Fruit fly (Drosophila melanogaster) whole organism, prepupa: ENCODE data around the gene CG43329.
A peak's percentile ranks its signal among the peaks of the same experiment; 100 is the strongest.

Experiments
- CG10669 ChIP-seq: fragments of 200-800 bp; sonication (Bioruptor generic); optimal IDR thresholded peaks from 3 replicates; lab custom pipeline; 2018; ENCODE audit warnings: missing biosample characterization, mild to moderate bottlenecking, missing genetic modification characterization, moderate library complexity
- CG1621 ChIP-seq: fragments of 200-800 bp; sonication (Bioruptor generic); optimal IDR thresholded peaks from 3 replicates; lab custom pipeline; 2018; ENCODE audit warnings: missing biosample characterization, mild to moderate bottlenecking, missing genetic modification characterization
- CG16779 ChIP-seq: fragments of 200-800 bp; sonication (Bioruptor generic); optimal IDR thresholded peaks from 3 replicates; lab custom pipeline; 2017; ENCODE audit warnings: missing biosample characterization, mild to moderate bottlenecking, missing genetic modification characterization
- CG31627 ChIP-seq: fragments of 200-800 bp; sonication (Bioruptor generic); optimal IDR thresholded peaks from 3 replicates; lab custom pipeline; 2016; ENCODE audit warnings: missing biosample characterization, missing genetic modification characterization
- CG34406 ChIP-seq: fragments of 200-800 bp; sonication (Bioruptor generic); optimal IDR thresholded peaks from 3 replicates; lab custom pipeline; 2016; ENCODE audit warnings: missing biosample characterization, missing genetic modification characterization
- CG6792 ChIP-seq: fragments of 200-800 bp; sonication (Bioruptor generic); optimal IDR thresholded peaks from 3 replicates; lab custom pipeline; 2016; ENCODE audit warnings: missing biosample characterization, missing genetic modification characterization
- CG6854 ChIP-seq: fragments of 200-800 bp; sonication (Bioruptor generic); optimal IDR thresholded peaks from 2 replicates; lab custom pipeline; 2017; ENCODE audit warnings: missing biosample characterization, mild to moderate bottlenecking, missing genetic modification characterization
- CG8119 ChIP-seq: fragments of 200-800 bp; sonication (Bioruptor generic); IDR thresholded peaks from 3 replicates; pipeline ENCODE4 v1.3.6; 2022; ENCODE audit warnings: missing biosample characterization, missing genetic modification characterization
- CG8632 ChIP-seq: fragments of 200-800 bp; sonication (Bioruptor generic); optimal IDR thresholded peaks from 3 replicates; lab custom pipeline; 2016; ENCODE audit warnings: missing biosample characterization, missing genetic modification characterization
- CG9139 ChIP-seq: fragments of 200-800 bp; sonication (Bioruptor generic); optimal IDR thresholded peaks from 3 replicates; lab custom pipeline; 2017; ENCODE audit warnings: missing biosample characterization, mild to moderate bottlenecking, missing genetic modification characterization
- Eip75B ChIP-seq: fragments of 200-800 bp; sonication (Bioruptor generic); optimal IDR thresholded peaks from 3 replicates; lab custom pipeline; 2016; ENCODE audit warnings: missing biosample characterization, missing genetic modification characterization
- Eip78C ChIP-seq: fragments of 200-800 bp; sonication (Bioruptor generic); peaks from one replicate; lab custom pipeline; 2016; ENCODE audit warnings: missing biosample characterization, missing genetic modification characterization
- Ets21C ChIP-seq: fragments of 200-800 bp; sonication (Bioruptor generic); optimal IDR thresholded peaks from 3 replicates; lab custom pipeline; 2016; ENCODE audit warnings: missing biosample characterization, missing genetic modification characterization
- Ets96B ChIP-seq: fragments of 200-800 bp; optimal IDR thresholded peaks from 2 replicates; lab custom pipeline; 2019; ENCODE audit warnings: missing biosample characterization, mild to moderate bottlenecking, missing genetic modification characterization, moderate library complexity
- Met ChIP-seq: fragments of 200-800 bp; sonication (Bioruptor generic); optimal IDR thresholded peaks from 3 replicates; lab custom pipeline; 2016; ENCODE audit warnings: missing biosample characterization, missing genetic modification characterization
- OdsH ChIP-seq: fragments of 200-800 bp; sonication (Bioruptor generic); optimal IDR thresholded peaks from 3 replicates; lab custom pipeline; 2016; ENCODE audit warnings: missing biosample characterization, missing genetic modification characterization
- Sox102F ChIP-seq: fragments of 200-800 bp; sonication (Bioruptor generic); optimal IDR thresholded peaks from 2 replicates; lab custom pipeline; 2016; ENCODE audit warnings: missing biosample characterization, mild to moderate bottlenecking, missing genetic modification characterization
- achi ChIP-seq: fragments of 200-800 bp; sonication (Bioruptor generic); optimal IDR thresholded peaks from 3 replicates; lab custom pipeline; 2016; ENCODE audit warnings: missing biosample characterization, missing genetic modification characterization
- dsx ChIP-seq: fragments of 200-800 bp; optimal IDR thresholded peaks from 3 replicates; lab custom pipeline; 2019; ENCODE audit warnings: missing biosample characterization, mild to moderate bottlenecking, missing genetic modification characterization, moderate library complexity; ENCODE audit not compliant: poor library complexity, severe bottlenecking
- eg ChIP-seq: fragments of 200-800 bp; sonication (Bioruptor generic); IDR thresholded peaks from 3 replicates; pipeline ENCODE4 v1.3.6; 2022; ENCODE audit warnings: missing biosample characterization, missing genetic modification characterization
- fd85E ChIP-seq: fragments of 200-800 bp; sonication (Bioruptor generic); optimal IDR thresholded peaks from 3 replicates; lab custom pipeline; 2016; ENCODE audit warnings: missing biosample characterization, missing genetic modification characterization
- fkh ChIP-seq: fragments of 200-800 bp; sonication (Bioruptor generic); optimal IDR thresholded peaks from 3 replicates; lab custom pipeline; 2017; ENCODE audit warnings: missing biosample characterization, mild to moderate bottlenecking, missing genetic modification characterization, moderate library complexity
- net ChIP-seq: fragments of 200-800 bp; sonication (Bioruptor generic); optimal IDR thresholded peaks from 3 replicates; lab custom pipeline; 2016; ENCODE audit warnings: missing biosample characterization, missing genetic modification characterization
- pdm3 ChIP-seq: fragments of 200-800 bp; sonication (Bioruptor generic); optimal IDR thresholded peaks from 3 replicates; lab custom pipeline; 2016; ENCODE audit warnings: missing biosample characterization, missing genetic modification characterization
- salr ChIP-seq, 2 experiments: fragments of 200-800 bp; sonication (Bioruptor generic); optimal IDR thresholded peaks; 3 replicates each; lab custom pipeline; 2016 to 2018; ENCODE audit warnings: missing biosample characterization in 2 of 2, missing genetic modification characterization in 2 of 2, mild to moderate bottlenecking in 1 of 2
- svp ChIP-seq: fragments of 200-800 bp; sonication (Bioruptor generic); peaks from one replicate; lab custom pipeline; 2016; ENCODE audit warnings: missing biosample characterization, missing genetic modification characterization
- vri ChIP-seq: fragments of 200-800 bp; sonication (Bioruptor generic); optimal IDR thresholded peaks from 3 replicates; lab custom pipeline; 2016; ENCODE audit warnings: missing biosample characterization, mild to moderate bottlenecking, missing genetic modification characterization

The CG43329 gene

dm6 chr3L:22460918-22461634 lies 43.9 kb downstream of the CG43329 start, which contains the start of gene laza (continued):
- peak; percentile 77 for TF ChIP-seq dsx (GFP tag; lab: Kevin White, UChicago)
- TF ChIP-seq eg (GFP tag; lab: Robert Waterston, UW), result no peak
- TF ChIP-seq Eip75B, result no peak
- TF ChIP-seq fd85E (GFP tag; lab: Kevin White, UChicago), result no peak
- no peak for TF ChIP-seq CG31627 (GFP tag; lab: Kevin White, UChicago)
- TF ChIP-seq Met, result no peak
- peak; percentile 63 for TF ChIP-seq svp (GFP tag; lab: Kevin White, UChicago)
- TF ChIP-seq CG8119 (GFP tag; lab: Robert Waterston, UW), result 0 out of 3 replicates have a peak, but pooled peaks have one; percentile 24
- no peak for TF ChIP-seq CG10669
- peak; percentile 61 for TF ChIP-seq Eip78C (GFP tag; lab: Kevin White, UChicago)
- no peak for TF ChIP-seq pdm3 (GFP tag; lab: Kevin White, UChicago)
- TF ChIP-seq achi (GFP tag; lab: Kevin White, UChicago), result peak; percentile 5
- peak; percentile 27 for TF ChIP-seq CG8632

dm6 chr3L:22460428-22460827 lies 44.6 kb downstream of the CG43329 start:
- TF ChIP-seq svp (GFP tag; lab: Kevin White, UChicago) (peak; percentile 96), CG6792 (GFP tag; lab: Kevin White, UChicago) (no peak)

- TF ChIP-seq CG10669, result no peak
- TF ChIP-seq vri (GFP tag; lab: Kevin White, UChicago), result peak; percentile 12
- peak; percentile 54 for TF ChIP-seq Eip78C (GFP tag; lab: Kevin White, UChicago)
- no peak for TF ChIP-seq Ets96B (tag; lab: Kevin White, UChicago)
- peak; percentile 46 for TF ChIP-seq fkh (GFP tag; lab: Kevin White, UChicago)
- TF ChIP-seq CG6854 (GFP tag; lab: Kevin White, UChicago), result no peak
- TF ChIP-seq OdsH (GFP tag; lab: Kevin White, UChicago), result no peak
- no peak for TF ChIP-seq Ets21C (GFP tag; lab: Kevin White, UChicago)
- TF ChIP-seq CG34406 (GFP tag; lab: Kevin White, UChicago), result no peak
- TF ChIP-seq svp (GFP tag; lab: Kevin White, UChicago), result peak; percentile 79
Measured at dm6 chr3L:22458898-22459524, 46.0 kb downstream of the CG43329 start.

dm6 chr3L:22458271-22458670 lies 46.7 kb downstream of the CG43329 start:
- peak; percentile 51 for TF ChIP-seq vri (GFP tag; lab: Kevin White, UChicago)
- no peak for TF ChIP-seq Sox102F (GFP tag; lab: Kevin White, UChicago)
- no peak for TF ChIP-seq net (GFP tag; lab: Kevin White, UChicago)
- TF ChIP-seq CG16779 (tag; lab: Kevin White, UChicago), result no peak
- no peak for TF ChIP-seq CG1621 (tag; lab: Kevin White, UChicago)
- no peak for TF ChIP-seq salr (GFP tag; optimal IDR thresholded peaks at IDR 0.05; lab: Kevin White, UChicago)

- peak; percentile 96 for TF ChIP-seq dsx (GFP tag; lab: Kevin White, UChicago)
- no peak for TF ChIP-seq CG9139 (GFP tag; lab: Kevin White, UChicago)
Measured at dm6 chr3L:22455953-22456488, 49.0 kb downstream of the CG43329 start.
